Worm (Caenorhabditis elegans) whole organism, L3 larva: ENCODE data around the gene C53B7.2.

Experiments
- aly-2 ChIP-seq: fragments of 150-350 bp; optimal IDR thresholded peaks from 2 replicates; lab custom pipeline; 2014; ENCODE audit warnings: missing biosample characterization, missing genetic modification characterization
- ama-1 ChIP-seq: fragments of 150-350 bp; optimal IDR thresholded peaks from 2 replicates; lab custom pipeline; 2018
- ceh-82 ChIP-seq: fragments of 150-350 bp; optimal IDR thresholded peaks from 2 replicates; lab custom pipeline; 2014; ENCODE audit warnings: missing biosample characterization, missing genetic modification characterization
- ceh-9 ChIP-seq: sonication (generic microtip); optimal IDR thresholded peaks from 2 replicates; lab custom pipeline; 2018; ENCODE audit warnings: missing biosample characterization, missing genetic modification characterization
- fkh-10 ChIP-seq: sonication (generic microtip); optimal IDR thresholded peaks from 2 replicates; lab custom pipeline; 2017; ENCODE audit warnings: missing biosample characterization, missing genetic modification reagents, missing genetic modification characterization
- nhr-23 ChIP-seq: fragments of 150-350 bp; optimal IDR thresholded peaks from 2 replicates; lab custom pipeline; 2014; ENCODE audit warnings: missing biosample characterization, missing genetic modification reagents, missing genetic modification characterization
- nhr-67 ChIP-seq: fragments of 150-350 bp; optimal IDR thresholded peaks from 2 replicates; lab custom pipeline; 2014; ENCODE audit warnings: missing biosample characterization, missing genetic modification characterization
- pha-4 ChIP-seq: fragments of 150-350 bp; optimal IDR thresholded peaks from 2 replicates; lab custom pipeline; 2014; ENCODE audit warnings: missing biosample characterization, missing genetic modification reagents, missing genetic modification characterization
- snpc-4 ChIP-seq: fragments of 150-350 bp; optimal IDR thresholded peaks from 2 replicates; lab custom pipeline; 2014; ENCODE audit warnings: missing biosample characterization, missing genetic modification characterization
- tbx-2 ChIP-seq: sonication (generic microtip); optimal IDR thresholded peaks from 2 replicates; lab custom pipeline; 2016; ENCODE audit warnings: mild to moderate bottlenecking, missing genetic modification characterization, missing compliant biosample characterization
- unc-62 ChIP-seq: fragments of 150-350 bp; sonication (generic microtip); optimal IDR thresholded peaks from 4 replicates; lab custom pipeline; 2014; ENCODE audit warnings: missing biosample characterization, missing genetic modification reagents, missing genetic modification characterization
- zag-1 ChIP-seq: fragments of 150-350 bp; optimal IDR thresholded peaks from 2 replicates; lab custom pipeline; 2014; ENCODE audit warnings: missing biosample characterization, missing genetic modification characterization
- ztf-11 ChIP-seq: fragments of 150-350 bp; optimal IDR thresholded peaks from 2 replicates; lab custom pipeline; 2014; ENCODE audit warnings: missing biosample characterization, missing genetic modification characterization

ce11 chrX:6813025-6813424 lies 33.0 kb upstream of the C53B7.2 start:
- no peak for TF ChIP-seq unc-62 (GFP tag; lab: Kevin White, UChicago)
- TF ChIP-seq aly-2 (tag; lab: Kevin White, UChicago), result no peak
- TF ChIP-seq ama-1 (lab: Kevin White, UChicago), result no peak
- no peak for TF ChIP-seq tbx-2 (tag; lab: Kevin White, UChicago)
- no peak for TF ChIP-seq nhr-67 (tag; lab: Kevin White, UChicago)
- no peak for TF ChIP-seq pha-4
- TF ChIP-seq fkh-10 (GFP tag; lab: Kevin White, UChicago), result no peak
- TF ChIP-seq zag-1 (tag; lab: Kevin White, UChicago), result no peak
- no peak for TF ChIP-seq ztf-11 (tag; lab: Kevin White, UChicago)
- no peak for TF ChIP-seq nhr-23 (tag; lab: Kevin White, UChicago)
- no peak for TF ChIP-seq ceh-82 (tag; lab: Kevin White, UChicago)
- no peak for TF ChIP-seq ceh-9 (tag; lab: Kevin White, UChicago)
- no peak for TF ChIP-seq snpc-4 (tag; lab: Kevin White, UChicago)
